Fruit fly (Drosophila melanogaster) whole organism, larva: ENCODE data around the gene ct.
A peak's percentile ranks its signal among the peaks of the same experiment; 100 is the strongest.

Experiments used
- noc ChIP-seq: fragments of 200-800 bp; sonication (Bioruptor generic); optimal IDR thresholded peaks from 3 replicates; lab custom pipeline; 2019; ENCODE audit warnings: missing biosample characterization, mild to moderate bottlenecking, missing genetic modification characterization, moderate library complexity

The ct gene

dm6 chrX:7698000-7698896 is 90.0 kb downstream of the ct start:
- peak; percentile 99 for TF ChIP-seq noc (tag; lab: Kevin White, UChicago)

DNA sequence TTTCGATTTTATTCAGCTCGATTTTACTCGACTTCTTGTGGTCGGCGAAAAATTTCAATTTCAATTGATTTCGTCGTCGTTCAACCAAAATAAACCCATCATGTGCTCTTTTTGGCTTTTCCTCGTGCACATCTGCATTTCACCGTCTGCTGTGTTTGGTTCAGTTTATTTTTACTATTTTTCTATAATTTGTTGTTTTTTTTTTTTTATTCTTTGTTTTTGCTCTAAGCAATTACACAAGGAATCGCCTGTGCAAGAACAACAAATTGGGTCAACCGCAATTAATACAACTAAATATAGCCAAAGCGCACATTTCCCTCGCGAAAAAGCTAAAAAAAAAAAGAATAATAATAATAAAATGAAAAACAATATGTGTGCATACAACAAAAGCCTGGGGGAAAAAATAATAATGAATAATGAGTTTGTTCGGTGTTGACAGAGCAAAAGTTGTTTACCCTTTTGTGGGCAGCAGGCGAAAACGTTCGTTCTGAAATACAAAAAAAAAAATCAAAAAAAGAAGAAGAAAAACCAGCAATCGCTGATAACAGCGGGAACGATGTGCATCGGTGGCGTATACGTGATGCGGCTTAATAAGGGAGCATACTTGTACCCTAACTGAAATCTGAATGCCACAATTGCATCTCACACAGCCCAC is 91.5 kb downstream of the ct start:
- no peak for TF ChIP-seq noc (tag; lab: Kevin White, UChicago)

- TF ChIP-seq noc (tag; lab: Kevin White, UChicago) = peak; percentile 97
These were observed 92.1 kb downstream of the ct start for dm6 chrX:7700239-7700793.

dm6 chrX:7701282-7702078 is 93.3 kb downstream of the ct start:
- peak; percentile 94 for TF ChIP-seq noc (tag; lab: Kevin White, UChicago)

dm6 chrX:7702160-7702907 is 94.1 kb downstream of the ct start:
- TF ChIP-seq noc (tag; lab: Kevin White, UChicago) = no peak

- TF ChIP-seq noc (tag; lab: Kevin White, UChicago) = peak; percentile 78
These were observed 95.0 kb downstream of the ct start for dm6 chrX:7703001-7703864.

DNA sequence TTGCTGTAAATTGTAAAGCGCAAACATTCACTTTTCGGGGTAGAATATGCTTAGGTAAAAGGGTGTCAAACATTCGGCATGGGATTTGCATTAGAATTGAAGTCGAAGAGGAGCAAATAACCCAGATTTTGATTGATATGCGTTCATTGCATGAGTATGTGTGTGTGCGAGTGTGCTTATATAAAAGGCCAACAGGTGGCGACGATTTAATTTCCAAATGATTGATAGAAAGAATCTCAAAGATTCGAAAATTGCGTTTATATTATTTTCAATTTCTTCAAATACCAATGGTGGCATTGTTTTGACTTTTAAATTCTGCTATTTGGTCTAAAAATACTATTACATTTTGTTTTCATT is 95.6 kb downstream of the ct start:
- peak; percentile 21 for TF ChIP-seq noc (tag; lab: Kevin White, UChicago)

DNA sequence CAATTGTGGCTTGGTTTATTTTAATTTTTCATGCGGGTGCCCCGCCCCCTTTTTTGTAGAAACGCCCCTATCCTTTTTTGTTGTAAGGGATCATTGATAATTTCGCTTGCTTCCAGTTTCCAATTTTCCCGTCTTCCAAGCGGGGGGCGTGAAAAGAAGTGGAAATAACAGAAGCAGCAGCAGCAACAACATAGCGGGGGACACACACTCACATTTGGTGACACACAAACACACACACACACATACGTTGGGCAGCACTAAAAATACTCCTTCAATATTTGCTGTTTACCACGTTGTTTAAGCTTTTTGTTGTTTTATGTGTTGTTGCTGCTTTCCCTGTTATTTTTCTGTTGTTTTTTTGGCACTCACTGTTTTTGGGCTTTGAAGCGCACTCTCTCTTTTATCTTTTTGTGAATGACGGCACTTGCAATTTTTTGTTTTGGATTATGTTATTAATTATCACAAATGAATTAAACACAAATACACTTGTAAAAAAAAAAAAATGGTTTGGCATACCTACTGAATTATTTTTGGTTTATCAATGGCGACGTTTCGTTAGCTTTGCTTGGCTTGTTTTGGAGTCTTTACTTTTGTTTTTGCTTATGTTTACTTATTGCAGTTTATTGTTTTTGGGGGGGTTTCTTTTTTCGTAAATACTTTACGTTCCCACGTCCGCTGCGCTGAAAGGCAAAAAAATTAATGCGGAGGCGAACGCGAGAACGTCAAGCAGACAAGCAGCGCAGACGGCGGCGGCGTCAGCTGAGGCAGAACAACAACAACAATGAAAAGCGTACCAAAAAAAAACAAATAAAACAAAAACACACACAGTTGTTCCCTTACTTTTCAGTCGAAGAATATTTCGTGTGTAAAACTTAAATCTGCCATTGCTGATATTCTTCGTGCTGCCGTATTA is 96.3 kb downstream of the ct start:
- TF ChIP-seq noc (tag; lab: Kevin White, UChicago) = no peak

DNA sequence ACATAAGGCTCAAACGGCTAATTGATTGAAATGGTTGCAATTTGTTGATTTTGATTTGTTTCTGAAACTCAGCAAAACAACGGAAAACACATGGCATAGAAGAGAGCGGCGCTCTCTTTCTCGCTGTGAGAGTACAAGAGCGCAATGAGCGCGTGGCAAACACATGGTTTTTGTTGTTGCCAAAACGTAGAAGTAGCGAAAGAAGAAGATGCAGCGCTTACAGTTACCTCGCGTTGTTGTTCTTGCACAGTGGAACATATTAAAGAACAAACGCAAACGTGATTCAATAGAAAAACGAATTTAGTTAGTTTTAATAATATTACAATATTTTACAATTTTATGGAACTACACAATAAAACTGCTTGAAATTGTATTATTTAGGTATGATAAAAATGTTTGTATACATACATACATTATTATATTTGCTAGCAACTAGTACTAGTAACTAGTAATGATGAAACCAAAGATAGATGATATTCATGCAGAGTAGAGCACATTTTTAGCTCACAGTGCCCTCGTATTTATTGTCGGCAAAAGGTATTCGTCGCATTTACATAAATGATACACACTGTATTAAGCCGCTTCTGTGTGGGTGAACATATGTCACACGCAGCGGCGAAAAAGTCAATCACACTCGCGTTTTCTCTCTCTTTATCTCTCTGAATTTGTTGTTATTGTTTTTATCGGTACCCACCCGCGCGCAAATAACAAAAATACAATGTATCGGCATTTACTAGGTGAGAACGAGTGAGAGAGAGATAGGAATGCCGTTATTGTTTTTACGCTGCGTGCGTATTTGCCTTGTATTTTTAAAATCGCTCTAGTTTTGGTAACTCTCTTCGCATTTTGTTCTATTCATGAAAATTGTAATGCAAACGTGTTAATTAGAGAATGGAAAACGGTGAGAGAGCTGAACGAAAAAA is 97.2 kb downstream of the ct start:
- peak; percentile 98 for TF ChIP-seq noc (tag; lab: Kevin White, UChicago)

DNA sequence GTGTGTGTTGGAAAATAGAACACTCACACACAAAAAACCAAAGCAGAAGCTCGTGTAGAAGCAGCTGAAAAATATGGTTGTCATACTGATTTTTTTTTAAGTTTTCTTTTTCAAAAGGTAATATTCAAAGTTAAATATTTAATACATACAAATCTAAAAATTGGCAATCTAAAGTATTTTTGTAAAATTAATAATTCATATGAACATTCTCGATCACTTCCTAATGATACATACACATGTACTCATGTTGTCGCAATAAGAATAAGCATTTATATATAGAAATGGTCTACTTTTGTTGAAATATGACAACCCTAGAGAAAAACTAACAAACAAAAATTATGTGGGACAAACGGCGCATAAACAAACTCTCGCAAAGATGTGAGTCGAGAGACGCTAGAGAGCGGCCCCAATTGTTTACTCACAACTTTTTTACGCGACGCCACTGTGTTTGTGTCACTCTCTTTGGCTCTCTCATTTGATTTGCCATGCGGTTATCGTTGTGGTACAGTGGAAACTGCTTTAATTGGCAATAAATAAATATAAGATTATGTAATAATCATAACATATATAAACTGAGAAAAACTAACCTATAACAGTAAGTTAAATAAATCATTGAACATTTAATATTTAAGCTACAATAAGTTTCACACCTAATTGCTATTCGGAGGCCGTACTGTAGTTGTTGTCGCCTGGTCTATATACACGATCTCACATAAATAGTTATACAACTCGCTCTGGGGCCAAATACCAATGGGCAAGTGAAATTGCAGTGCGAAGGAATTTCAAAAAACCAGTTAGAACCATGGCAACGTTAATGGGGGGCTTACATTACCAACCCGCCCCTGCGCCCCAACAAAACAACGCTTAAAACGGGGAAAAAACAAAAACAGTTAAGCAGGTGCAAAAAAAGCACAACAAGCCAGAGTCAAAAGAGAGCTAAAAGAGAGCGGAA is 98.4 kb downstream of the ct start:
- peak; percentile 99 for TF ChIP-seq noc (tag; lab: Kevin White, UChicago)
